Worm (Caenorhabditis elegans) whole organism, L1 larva: ENCODE results near the gene ZK856.4.

Experiments used
- C04F5.9 ChIP-seq: sonication (generic microtip); optimal IDR thresholded peaks from 2 replicates; lab custom pipeline; 2016; ENCODE audit warnings: missing genetic modification characterization, missing compliant biosample characterization
- C16A3.4 ChIP-seq: fragments of 150-350 bp; optimal IDR thresholded peaks from 2 replicates; lab custom pipeline; 2014; ENCODE audit warnings: missing biosample characterization, missing genetic modification characterization
- C34B4.2 ChIP-seq: sonication (generic microtip); optimal IDR thresholded peaks from 2 replicates; lab custom pipeline; 2017; ENCODE audit warnings: mild to moderate bottlenecking, missing genetic modification characterization, missing compliant biosample characterization
- Y116A8C.19 ChIP-seq: sonication (generic microtip); optimal IDR thresholded peaks from 2 replicates; lab custom pipeline; 2016; ENCODE audit warnings: missing compliant biosample characterization, missing genetic modification characterization, borderline replicate concordance
- alr-1 ChIP-seq: fragments of 200-800 bp; sonication (Bioruptor generic); optimal IDR thresholded peaks from 2 replicates; lab custom pipeline; 2018; ENCODE audit warnings: borderline replicate concordance, mild to moderate bottlenecking, missing genetic modification characterization, missing compliant biosample characterization
- ama-1 ChIP-seq: fragments of 150-350 bp; optimal IDR thresholded peaks from 2 replicates; lab custom pipeline; 2014
- dpl-1 ChIP-seq, 3 experiments: fragments of 150-350 bp in 2 of 3; sonication (generic microtip) in 1 of 3; optimal IDR thresholded peaks; 2 replicates each; lab custom pipeline; 2014 to 2017; ENCODE audit warnings: missing biosample characterization in 3 of 3, missing genetic modification characterization in 3 of 3, missing genetic modification reagents in 3 of 3
- dsc-1 ChIP-seq: sonication (generic microtip); optimal IDR thresholded peaks from 2 replicates; lab custom pipeline; 2016; ENCODE audit warnings: mild to moderate bottlenecking, missing genetic modification characterization, missing compliant biosample characterization
- efl-1 ChIP-seq, 4 experiments: fragments of 150-350 bp; optimal IDR thresholded peaks in 3 of 4; peaks in 1 of 4; 1 replicate in 1 of 4; 2 replicates in 3 of 4; lab custom pipeline; 2014; ENCODE audit warnings: missing biosample characterization in 2 of 4, missing genetic modification characterization in 2 of 4, missing genetic modification reagents in 2 of 4
- efl-3 ChIP-seq: fragments of 200-800 bp; sonication (Bioruptor generic); optimal IDR thresholded peaks from 2 replicates; lab custom pipeline; 2018; ENCODE audit warnings: mild to moderate bottlenecking, missing genetic modification characterization, missing compliant biosample characterization
- egl-27 ChIP-seq, 2 experiments: fragments of 150-350 bp in 1 of 2; sonication (generic microtip); optimal IDR thresholded peaks; 3 replicates each; lab custom pipeline; 2017 to 2018; ENCODE audit warnings: missing biosample characterization in 2 of 2, missing genetic modification characterization in 2 of 2, missing genetic modification reagents in 2 of 2
- elt-2 ChIP-seq: sonication (generic microtip); optimal IDR thresholded peaks from 2 replicates; lab custom pipeline; 2016; ENCODE audit warnings: missing genetic modification characterization, mild to moderate bottlenecking, inconsistent platforms, missing compliant biosample characterization, missing genetic modification reagents
- elt-3 ChIP-seq, 6 experiments: fragments of 150-350 bp in 1 of 6; sonication (generic microtip); optimal IDR thresholded peaks; 2 replicates each; lab custom pipeline; 2017 to 2018; ENCODE audit warnings: missing biosample characterization in 6 of 6, missing genetic modification characterization in 6 of 6, inconsistent platforms in 1 of 6
- grh-1 ChIP-seq: fragments of 200-800 bp; sonication (Bioruptor generic); IDR thresholded peaks from 2 replicates; pipeline ENCODE4 v1.3.6; 2022; ENCODE audit warnings: missing genetic modification reagents, missing genetic modification characterization, missing compliant biosample characterization
- hpl-2 ChIP-seq: fragments of 150-350 bp; optimal IDR thresholded peaks from 2 replicates; lab custom pipeline; 2014; ENCODE audit warnings: missing biosample characterization, missing genetic modification reagents, missing genetic modification characterization
- lin-14 ChIP-seq: fragments of 200-800 bp; sonication (Bioruptor generic); optimal IDR thresholded peaks from 2 replicates; lab custom pipeline; 2018; ENCODE audit warnings: mild to moderate bottlenecking, missing genetic modification characterization, moderate library complexity, missing compliant biosample characterization
- lin-15B ChIP-seq: fragments of 150-350 bp; sonication (generic microtip); optimal IDR thresholded peaks from 3 replicates; lab custom pipeline; 2014; ENCODE audit warnings: missing biosample characterization, missing genetic modification characterization
- lin-35 ChIP-seq, 2 experiments: fragments of 150-350 bp; optimal IDR thresholded peaks; 2 replicates each; lab custom pipeline; 2014; ENCODE audit warnings: missing biosample characterization in 2 of 2, missing genetic modification characterization in 2 of 2, missing genetic modification reagents in 2 of 2
- mdl-1 ChIP-seq, 2 experiments: fragments of 150-350 bp; optimal IDR thresholded peaks; 2 replicates each; lab custom pipeline; 2014 to 2017; ENCODE audit warnings: missing biosample characterization in 2 of 2, missing genetic modification characterization in 2 of 2, inconsistent platforms in 1 of 2
- nhr-12 ChIP-seq: sonication (generic microtip); optimal IDR thresholded peaks from 2 replicates; lab custom pipeline; 2017; ENCODE audit warnings: missing biosample characterization, missing genetic modification characterization
- nhr-77 ChIP-seq: fragments of 150-350 bp; optimal IDR thresholded peaks from 2 replicates; lab custom pipeline; 2014; ENCODE audit warnings: missing biosample characterization, missing genetic modification characterization
- nhr-84 ChIP-seq: sonication (generic microtip); optimal IDR thresholded peaks from 2 replicates; lab custom pipeline; 2017; ENCODE audit warnings: missing biosample characterization, missing genetic modification characterization
- nhr-90 ChIP-seq: sonication (generic microtip); optimal IDR thresholded peaks from 2 replicates; lab custom pipeline; 2016; ENCODE audit warnings: mild to moderate bottlenecking, missing genetic modification characterization, missing compliant biosample characterization; ENCODE audit not compliant: poor library complexity
- rnt-1 ChIP-seq: sonication (generic microtip); optimal IDR thresholded peaks from 2 replicates; lab custom pipeline; 2016; ENCODE audit warnings: mild to moderate bottlenecking, missing genetic modification characterization, moderate library complexity, missing compliant biosample characterization
- sox-4 ChIP-seq: sonication (generic microtip); optimal IDR thresholded peaks from 2 replicates; lab custom pipeline; 2016; ENCODE audit warnings: missing genetic modification characterization, missing compliant biosample characterization
- sup-37 ChIP-seq: fragments of 200-800 bp; sonication (Bioruptor generic); optimal IDR thresholded peaks from 2 replicates; lab custom pipeline; 2018; ENCODE audit warnings: mild to moderate bottlenecking, missing genetic modification characterization, missing compliant biosample characterization
- swsn-7 ChIP-seq: sonication (generic microtip); optimal IDR thresholded peaks from 2 replicates; lab custom pipeline; 2016; ENCODE audit warnings: missing genetic modification characterization, missing compliant biosample characterization
- tbx-2 ChIP-seq: sonication (generic microtip); optimal IDR thresholded peaks from 2 replicates; lab custom pipeline; 2016; ENCODE audit warnings: missing genetic modification characterization, missing compliant biosample characterization
- tlp-1 ChIP-seq: fragments of 150-350 bp; optimal IDR thresholded peaks from 2 replicates; lab custom pipeline; 2014; ENCODE audit warnings: missing biosample characterization, missing genetic modification characterization
- unc-130 ChIP-seq: fragments of 150-350 bp; optimal IDR thresholded peaks from 2 replicates; lab custom pipeline; 2017; ENCODE audit warnings: missing biosample characterization, missing genetic modification characterization, inconsistent platforms
- unc-62 ChIP-seq: fragments of 150-350 bp; optimal IDR thresholded peaks from 2 replicates; lab custom pipeline; 2014; ENCODE audit warnings: missing biosample characterization, missing genetic modification reagents, missing genetic modification characterization
- unc-86 ChIP-seq: sonication (generic microtip); optimal IDR thresholded peaks from 2 replicates; lab custom pipeline; 2016; ENCODE audit warnings: missing genetic modification characterization, missing compliant biosample characterization
- zag-1 ChIP-seq: fragments of 150-350 bp; optimal IDR thresholded peaks from 2 replicates; lab custom pipeline; 2014; ENCODE audit warnings: missing biosample characterization, missing genetic modification characterization
- zip-4 ChIP-seq: fragments of 200-800 bp; sonication (Bioruptor generic); optimal IDR thresholded peaks from 2 replicates; lab custom pipeline; 2018; ENCODE audit warnings: mild to moderate bottlenecking, missing genetic modification characterization, moderate library complexity, missing compliant biosample characterization
- ztf-11 ChIP-seq, 2 experiments: sonication (generic microtip); optimal IDR thresholded peaks; 2 replicates each; lab custom pipeline; 2016 to 2017; ENCODE audit warnings: missing genetic modification characterization in 2 of 2, missing biosample characterization in 1 of 2, missing compliant biosample characterization in 1 of 2

ZK856.4 gene

ce11 chrV:10153076-10153475 lies 30.0 kb upstream of the ZK856.4 start:
- TF ChIP-seq nhr-12 (tag; lab: Kevin White, UChicago) (no peak), tbx-2 (tag; lab: Kevin White, UChicago) (no peak), egl-27 (tag; optimal IDR thresholded peaks at IDR 0.05; lab: Kevin White, UChicago) (no peak), nhr-90 (tag; lab: Kevin White, UChicago) (no peak), C16A3.4 (tag; lab: Kevin White, UChicago) (no peak), swsn-7 (tag; lab: Kevin White, UChicago) (no peak), rnt-1 (tag; lab: Kevin White, UChicago) (no peak), unc-130 (tag; lab: Kevin White, UChicago) (no peak), C04F5.9 (tag; lab: Kevin White, UChicago) (no peak), lin-14 (no peak)

ce11 chrV:10154698-10155097 lies 28.4 kb upstream of the ZK856.4 start, which contains the start of gene srsx-29:
srsx-29 (plus strand) TSS chrV:10154998.
- TF ChIP-seq lin-35 (GFP tag; optimal IDR thresholded peaks at IDR 0.05; lab: Kevin White, UChicago): no peak
- no peak for TF ChIP-seq elt-3 (tag; optimal IDR thresholded peaks at IDR 0.05; lab: Kevin White, UChicago)
- TF ChIP-seq nhr-77: no peak

ce11 chrV:10158528-10158927 lies 24.6 kb upstream of the ZK856.4 start, which contains the start of gene srsx-30:
srsx-30 (plus strand) TSS chrV:10158828.
- TF ChIP-seq efl-1 (optimal IDR thresholded peaks at IDR 0.05; lab: Kevin White, UChicago) (no peak), efl-1 (GFP tag; optimal IDR thresholded peaks at IDR 0.05 in 1 of 2; lab: Kevin White, UChicago) (no peak), efl-3 (GFP tag; lab: Kevin White, UChicago) (no peak), zag-1 (tag; lab: Kevin White, UChicago) (no peak), nhr-84 (no peak), unc-86 (tag; lab: Kevin White, UChicago) (no peak), lin-15B (tag; lab: Kevin White, UChicago) (no peak), tlp-1 (tag; lab: Kevin White, UChicago) (no peak), dpl-1 (GFP tag; optimal IDR thresholded peaks at IDR 0.05; lab: Kevin White, UChicago) (no peak), unc-62 (GFP tag; lab: Kevin White, UChicago) (no peak), grh-1 (GFP tag; lab: Robert Waterston, UW) (no peak), nhr-12 (tag; lab: Kevin White, UChicago) (no peak), hpl-2 (GFP tag; lab: Kevin White, UChicago) (no peak), dsc-1 (tag; lab: Kevin White, UChicago) (no peak), C04F5.9 (tag; lab: Kevin White, UChicago) (no peak), sox-4 (tag; lab: Kevin White, UChicago) (no peak), nhr-90 (tag; lab: Kevin White, UChicago) (no peak), alr-1 (tag; lab: Kevin White, UChicago) (no peak), zip-4 (GFP tag; lab: Kevin White, UChicago) (no peak), sup-37 (GFP tag; lab: Kevin White, UChicago) (no peak), ztf-11 (tag; optimal IDR thresholded peaks at IDR 0.05; lab: Kevin White, UChicago) (no peak)

- TF ChIP-seq elt-2 (peak; percentile 65), nhr-84 (no peak)
- TF ChIP-seq, all 84 proteins: peak for 1
Measured at ce11 chrV:10159972-10160371, 23.1 kb upstream of the ZK856.4 start.

ce11 chrV:10160954-10161353 lies 22.1 kb upstream of the ZK856.4 start, which contains the start of gene C51E3.10:
C51E3.10 (minus strand) TSS chrV:10161134.
- TF ChIP-seq unc-62 (GFP tag; lab: Kevin White, UChicago): no peak
- no peak for TF ChIP-seq ama-1 (lab: Kevin White, UChicago)
- TF ChIP-seq C34B4.2 (tag; lab: Kevin White, UChicago): no peak
- TF ChIP-seq swsn-7 (tag; lab: Kevin White, UChicago): no peak
- TF ChIP-seq mdl-1 (tag; optimal IDR thresholded peaks at IDR 0.05; lab: Kevin White, UChicago): no peak
- peak in 1 of 2 experiments; percentile 12 for TF ChIP-seq lin-35 (GFP tag; optimal IDR thresholded peaks at IDR 0.05; lab: Kevin White, UChicago)
- no peak for TF ChIP-seq Y116A8C.19 (tag; lab: Kevin White, UChicago)
- peak; percentile 59 for TF ChIP-seq elt-2
